Fruit fly (Drosophila melanogaster): ENCODE results near the gene CG33116.
A peak's percentile ranks its signal among the peaks of the same experiment; 100 is the strongest.

The CG33116 gene

dm6 chr2L:19517154-19517814 lies 16.0 kb upstream of the CG33116 start, which contains the start of gene Hasp (continued):
- TF ChIP-seq CG10565 (GFP tag; optimal IDR thresholded peaks at IDR 0.05) = no peak
- peak; percentile 40; the same call in 1 of the 3 replicates for TF ChIP-seq ase (GFP tag; IDR thresholded peaks at IDR 0.05)
- peak; percentile 67 for TF ChIP-seq Xrp1 (GFP tag; IDR thresholded peaks at IDR 0.05)
- peak in 1 of 2 experiments; percentile 67 for TF ChIP-seq Eip74EF (GFP tag; optimal IDR thresholded peaks at IDR 0.05)
- TF ChIP-seq Drgx (GFP tag; IDR thresholded peaks at IDR 0.05) = no peak
- TF ChIP-seq CG4404 (GFP tag; IDR thresholded peaks at IDR 0.05) = no peak
- TF ChIP-seq phol (tag; optimal IDR thresholded peaks at IDR 0.05) = peak; percentile 63
- TF ChIP-seq CG43689 (GFP tag; IDR thresholded peaks at IDR 0.05) = no peak
- no peak for TF ChIP-seq ftz-f1 (GFP tag; optimal IDR thresholded peaks at IDR 0.05)
- no peak for TF ChIP-seq Adf1 (GFP tag; IDR thresholded peaks at IDR 0.05)
- peak; percentile 83 for TF ChIP-seq vvl (GFP tag; IDR thresholded peaks at IDR 0.05)
- TF ChIP-seq bbx (GFP tag; IDR thresholded peaks at IDR 0.05; ENCODE audit: partially characterized antibody) = peak; percentile 89
- peak; percentile 0 for TF ChIP-seq vfl (GFP tag; optimal IDR thresholded peaks at IDR 0.05)
- TF ChIP-seq CG9609 (GFP tag; optimal IDR thresholded peaks at IDR 0.05) = no peak
- peak; percentile 56 for TF ChIP-seq esg (GFP tag; conservative IDR thresholded peaks at IDR 0.05)
- TF ChIP-seq tap (tag; optimal IDR thresholded peaks at IDR 0.05) = no peak
- no peak for TF ChIP-seq Neu2 (GFP tag; optimal IDR thresholded peaks at IDR 0.05; ENCODE audit: borderline replicate concordance)
- no peak for TF ChIP-seq usp (GFP tag; optimal IDR thresholded peaks at IDR 0.05)
- no peak for TF ChIP-seq CG10321 (GFP tag; IDR thresholded peaks at IDR 0.05)
- no peak for TF ChIP-seq Camta (GFP tag; optimal IDR thresholded peaks at IDR 0.05)
- TF ChIP-seq Lim3 (GFP tag; IDR thresholded peaks at IDR 0.05) = no peak
- peak; percentile 2 for TF ChIP-seq CG30020 (tag; optimal IDR thresholded peaks at IDR 0.05)
- no peak for TF ChIP-seq tio (GFP tag; optimal IDR thresholded peaks at IDR 0.05)
- TF ChIP-seq CG6854 (GFP tag; optimal IDR thresholded peaks at IDR 0.05) = peak; percentile 46
- no peak for TF ChIP-seq bigmax (GFP tag; optimal IDR thresholded peaks at IDR 0.05)
- no peak for TF ChIP-seq B-H1 (GFP tag; IDR thresholded peaks at IDR 0.05)
- no peak for TF ChIP-seq CkIIα-i1 (GFP tag; IDR thresholded peaks at IDR 0.05)
- no peak for TF ChIP-seq Hand (GFP tag; optimal IDR thresholded peaks at IDR 0.05)
- TF ChIP-seq bab2 (GFP tag; optimal IDR thresholded peaks at IDR 0.05) = no peak
- peak; percentile 53 for TF ChIP-seq bcd (GFP tag; optimal IDR thresholded peaks at IDR 0.05)
- no peak for TF ChIP-seq CG7928 (GFP tag; optimal IDR thresholded peaks at IDR 0.05)
- TF ChIP-seq CG2120 (GFP tag; optimal IDR thresholded peaks at IDR 0.05) = peak; percentile 39
- TF ChIP-seq CG18764 (GFP tag; optimal IDR thresholded peaks at IDR 0.05) = no peak
- no peak for TF ChIP-seq CG2199 (GFP tag; IDR thresholded peaks at IDR 0.05)
- TF ChIP-seq D19B (GFP tag; optimal IDR thresholded peaks at IDR 0.05) = no peak
- peak; percentile 79 for TF ChIP-seq zfh1 (GFP tag; IDR thresholded peaks at IDR 0.05)
- no peak for TF ChIP-seq eyg (GFP tag; optimal IDR thresholded peaks at IDR 0.05)
- TF ChIP-seq CoRest (tag; optimal IDR thresholded peaks at IDR 0.05) = peak; percentile 56
- TF ChIP-seq dan (GFP tag; IDR thresholded peaks at IDR 0.05) = no peak
- peak; percentile 18 for TF ChIP-seq HmgZ (tag; optimal IDR thresholded peaks at IDR 0.05)
- TF ChIP-seq Poxn (GFP tag; IDR thresholded peaks at IDR 0.05) = no peak
- peak; percentile 17 for TF ChIP-seq CG15601 (tag; optimal IDR thresholded peaks at IDR 0.05)
- no peak for TF ChIP-seq CG11085 (GFP tag; IDR thresholded peaks at IDR 0.05)
- TF ChIP-seq CG13424 (tag; optimal IDR thresholded peaks at IDR 0.05) = peak; percentile 51
- TF ChIP-seq crc (GFP tag; optimal IDR thresholded peaks at IDR 0.05) = no peak
- no peak for TF ChIP-seq Sin3A (optimal IDR thresholded peaks at IDR 0.05)
- TF ChIP-seq CG10979 (tag; optimal IDR thresholded peaks at IDR 0.05) = peak; percentile 74
- TF ChIP-seq CG15479 (GFP tag; optimal IDR thresholded peaks at IDR 0.05) = no peak
- TF ChIP-seq dimm (GFP tag; IDR thresholded peaks at IDR 0.05) = no peak
- TF ChIP-seq Gug (GFP tag; IDR thresholded peaks at IDR 0.05) = peak; percentile 45; the same call in 2 of the 4 replicates
- TF ChIP-seq CG9215 (GFP tag; IDR thresholded peaks at IDR 0.05) = no peak
- peak; percentile 72 for TF ChIP-seq CG2116 (GFP tag; optimal IDR thresholded peaks at IDR 0.05)
